Worm (Caenorhabditis elegans) whole organism, late embryonic: Measurements from ENCODE around the gene idpb-4.

Experiments used
- C08G9.2 ChIP-seq: sonication (generic microtip); optimal IDR thresholded peaks from 2 replicates; lab custom pipeline; 2016; ENCODE audit warnings: mild to moderate bottlenecking, missing genetic modification characterization, moderate library complexity, missing compliant biosample characterization
- C38D4.7 ChIP-seq: fragments of 200-800 bp; sonication (Bioruptor generic); optimal IDR thresholded peaks from 2 replicates; lab custom pipeline; 2018; ENCODE audit warnings: mild to moderate bottlenecking, missing genetic modification characterization, moderate library complexity, missing compliant biosample characterization
- K02D7.2 ChIP-seq: sonication (generic microtip); optimal IDR thresholded peaks from 2 replicates; lab custom pipeline; 2017; ENCODE audit warnings: mild to moderate bottlenecking, missing genetic modification characterization, missing compliant biosample characterization
- T23F11.4 ChIP-seq: fragments of 200-800 bp; sonication (Bioruptor generic); optimal IDR thresholded peaks from 2 replicates; lab custom pipeline; 2018; ENCODE audit warnings: mild to moderate bottlenecking, missing genetic modification characterization, missing compliant biosample characterization
- Y22D7AL.16 ChIP-seq: sonication (generic microtip); optimal IDR thresholded peaks from 2 replicates; lab custom pipeline; 2016; ENCODE audit warnings: missing genetic modification characterization, missing compliant biosample characterization
- ceh-14 ChIP-seq: sonication (generic microtip); optimal IDR thresholded peaks from 2 replicates; lab custom pipeline; 2016; ENCODE audit warnings: missing genotype, missing genetic modification characterization, missing compliant biosample characterization
- ceh-18 ChIP-seq: sonication (generic microtip); optimal IDR thresholded peaks from 2 replicates; lab custom pipeline; 2016; ENCODE audit warnings: missing genetic modification characterization, missing compliant biosample characterization
- ceh-19 ChIP-seq: fragments of 200-800 bp; sonication (Bioruptor generic); optimal IDR thresholded peaks from 2 replicates; lab custom pipeline; 2018; ENCODE audit warnings: mild to moderate bottlenecking, missing genetic modification characterization, missing compliant biosample characterization
- ceh-22 ChIP-seq: sonication (generic microtip); optimal IDR thresholded peaks from 2 replicates; lab custom pipeline; 2017; ENCODE audit warnings: missing biosample characterization, missing genetic modification characterization
- ceh-24 ChIP-seq: sonication (generic microtip); optimal IDR thresholded peaks from 2 replicates; lab custom pipeline; 2016; ENCODE audit warnings: mild to moderate bottlenecking, missing genetic modification characterization, missing compliant biosample characterization
- ceh-30 ChIP-seq: fragments of 150-350 bp; optimal IDR thresholded peaks from 2 replicates; lab custom pipeline; 2014; ENCODE audit warnings: missing biosample characterization, missing genetic modification characterization
- ceh-31 ChIP-seq: sonication (generic microtip); optimal IDR thresholded peaks from 2 replicates; lab custom pipeline; 2016; ENCODE audit warnings: missing genetic modification characterization, missing compliant biosample characterization
- ceh-34 ChIP-seq: sonication (generic microtip); optimal IDR thresholded peaks from 2 replicates; lab custom pipeline; 2016; ENCODE audit warnings: mild to moderate bottlenecking, missing genetic modification characterization, missing compliant biosample characterization
- ceh-45 ChIP-seq: fragments of 200-800 bp; sonication (Bioruptor generic); IDR thresholded peaks from 2 replicates; pipeline ENCODE4 v1.3.6; 2022; ENCODE audit warnings: missing genetic modification reagents, missing genetic modification characterization, missing compliant biosample characterization
- ceh-48 ChIP-seq: sonication (generic microtip); optimal IDR thresholded peaks from 2 replicates; lab custom pipeline; 2016; ENCODE audit warnings: missing genetic modification characterization, inconsistent platforms, missing compliant biosample characterization
- ceh-6 ChIP-seq: fragments of 200-800 bp; sonication (Bioruptor generic); optimal IDR thresholded peaks from 2 replicates; lab custom pipeline; 2018; ENCODE audit warnings: mild to moderate bottlenecking, missing genetic modification characterization, missing compliant biosample characterization
- ceh-9 ChIP-seq: sonication (generic microtip); optimal IDR thresholded peaks from 2 replicates; lab custom pipeline; 2016; ENCODE audit warnings: mild to moderate bottlenecking, missing genetic modification characterization, inconsistent platforms, missing compliant biosample characterization
- dve-1 ChIP-seq: sonication (generic microtip); optimal IDR thresholded peaks from 2 replicates; lab custom pipeline; 2017; ENCODE audit warnings: antibody characterized with exemption, mild to moderate bottlenecking, missing genetic modification characterization, missing compliant biosample characterization
- elt-2 ChIP-seq: sonication (generic microtip); optimal IDR thresholded peaks from 2 replicates; lab custom pipeline; 2016; ENCODE audit warnings: missing genetic modification reagents, missing genetic modification characterization, missing compliant biosample characterization
- elt-4 ChIP-seq: sonication (generic microtip); optimal IDR thresholded peaks from 2 replicates; lab custom pipeline; 2016; ENCODE audit warnings: missing genetic modification characterization, missing compliant biosample characterization
- eyg-1 ChIP-seq: sonication (generic microtip); optimal IDR thresholded peaks from 2 replicates; lab custom pipeline; 2016; ENCODE audit warnings: missing genotype, missing genetic modification characterization, missing compliant biosample characterization
- fkh-10 ChIP-seq: fragments of 150-350 bp; optimal IDR thresholded peaks from 2 replicates; lab custom pipeline; 2014; ENCODE audit warnings: missing biosample characterization, missing genetic modification reagents, missing genetic modification characterization
- fkh-6 ChIP-seq: sonication (generic microtip); optimal IDR thresholded peaks from 2 replicates; lab custom pipeline; 2016; ENCODE audit warnings: missing genetic modification characterization, missing compliant biosample characterization
- hlh-13 ChIP-seq: fragments of 200-800 bp; sonication (Bioruptor generic); optimal IDR thresholded peaks from 2 replicates; lab custom pipeline; 2018; ENCODE audit warnings: mild to moderate bottlenecking, missing genetic modification characterization, missing compliant biosample characterization
- hlh-30 ChIP-seq: sonication (generic microtip); optimal IDR thresholded peaks from 2 replicates; lab custom pipeline; 2017; ENCODE audit warnings: antibody characterized with exemption, missing genetic modification characterization, missing compliant biosample characterization; ENCODE audit not compliant: insufficient read depth
- hlh-6 ChIP-seq: sonication (generic microtip); optimal IDR thresholded peaks from 2 replicates; lab custom pipeline; 2016; ENCODE audit warnings: missing genotype, missing genetic modification characterization, missing compliant biosample characterization
- hlh-8 ChIP-seq: sonication (generic microtip); optimal IDR thresholded peaks from 2 replicates; lab custom pipeline; 2016; ENCODE audit warnings: missing genotype, missing genetic modification characterization, missing compliant biosample characterization
- lim-6 ChIP-seq: sonication (generic microtip); optimal IDR thresholded peaks from 2 replicates; lab custom pipeline; 2016; ENCODE audit warnings: missing genetic modification characterization, missing compliant biosample characterization
- lin-11 ChIP-seq: fragments of 200-800 bp; sonication (Bioruptor generic); optimal IDR thresholded peaks from 2 replicates; lab custom pipeline; 2018; ENCODE audit warnings: mild to moderate bottlenecking, missing genetic modification characterization, missing compliant biosample characterization
- madf-2 ChIP-seq: sonication (generic microtip); optimal IDR thresholded peaks from 2 replicates; lab custom pipeline; 2017; ENCODE audit warnings: missing genetic modification characterization, missing compliant biosample characterization
- nfya-1 ChIP-seq: sonication (generic microtip); optimal IDR thresholded peaks from 2 replicates; lab custom pipeline; 2017; ENCODE audit warnings: missing genetic modification characterization, mild to moderate bottlenecking, missing compliant biosample characterization, antibody characterized with exemption, moderate library complexity
- nhr-11 ChIP-seq: fragments of 150-350 bp; optimal IDR thresholded peaks from 2 replicates; lab custom pipeline; 2014; ENCODE audit warnings: missing biosample characterization, missing genetic modification characterization
- pax-1 ChIP-seq: fragments of 150-350 bp; optimal IDR thresholded peaks from 2 replicates; lab custom pipeline; 2014; ENCODE audit warnings: missing biosample characterization, missing genetic modification characterization
- pha-2 ChIP-seq: sonication (generic microtip); optimal IDR thresholded peaks from 2 replicates; lab custom pipeline; 2017; ENCODE audit warnings: mild to moderate bottlenecking, missing genetic modification characterization, missing compliant biosample characterization
- ref-2 ChIP-seq: sonication (generic microtip); optimal IDR thresholded peaks from 2 replicates; lab custom pipeline; 2016; ENCODE audit warnings: missing genetic modification characterization, missing compliant biosample characterization
- rnt-1 ChIP-seq: sonication (generic microtip); optimal IDR thresholded peaks from 2 replicates; lab custom pipeline; 2016; ENCODE audit warnings: missing genetic modification characterization, missing compliant biosample characterization
- sdc-2 ChIP-seq: sonication (generic microtip); optimal IDR thresholded peaks from 2 replicates; lab custom pipeline; 2016; ENCODE audit warnings: missing genotype, missing genetic modification characterization, missing compliant biosample characterization
- sox-2 ChIP-seq: fragments of 200-800 bp; sonication (Bioruptor generic); IDR thresholded peaks from 2 replicates; pipeline ENCODE4 v1.3.6; 2022; ENCODE audit warnings: missing genetic modification reagents, missing genetic modification characterization, missing compliant biosample characterization
- ttx-3 ChIP-seq: sonication (generic microtip); optimal IDR thresholded peaks from 2 replicates; lab custom pipeline; 2016; ENCODE audit warnings: missing genetic modification reagents, missing genetic modification characterization, missing compliant biosample characterization
- unc-3 ChIP-seq, 2 experiments: fragments of 200-800 bp in 1 of 2; sonication (Bioruptor generic) in 1 of 2; sonication (generic microtip) in 1 of 2; conservative IDR thresholded peaks in 1 of 2; optimal IDR thresholded peaks in 1 of 2; 2 replicates each; pipeline versions ENCODE4 v1.3.6 to Lab custom; 2016 to 2022; ENCODE audit warnings: missing compliant biosample characterization in 2 of 2, missing genetic modification characterization in 2 of 2, missing genetic modification reagents in 1 of 2
- unc-42 ChIP-seq: sonication (generic microtip); optimal IDR thresholded peaks from 2 replicates; lab custom pipeline; 2016; ENCODE audit warnings: missing genotype, missing genetic modification characterization, missing compliant biosample characterization
- unc-55 ChIP-seq: sonication (generic microtip); optimal IDR thresholded peaks from 2 replicates; lab custom pipeline; 2017; ENCODE audit warnings: missing biosample characterization, missing genetic modification reagents, missing genetic modification characterization
- unc-86 ChIP-seq: sonication (generic microtip); optimal IDR thresholded peaks from 2 replicates; lab custom pipeline; 2016; ENCODE audit warnings: missing genetic modification characterization, missing compliant biosample characterization
- zip-5 ChIP-seq: sonication (generic microtip); optimal IDR thresholded peaks from 2 replicates; lab custom pipeline; 2016; ENCODE audit warnings: missing genetic modification characterization, missing compliant biosample characterization
- ztf-16 ChIP-seq: sonication (generic microtip); optimal IDR thresholded peaks from 2 replicates; lab custom pipeline; 2017; ENCODE audit warnings: missing genetic modification characterization, missing compliant biosample characterization

idpb-4 gene

ce11 chrII:8751042-8751441 is 13.7 kb upstream of the idpb-4 start (continued):
- TF ChIP-seq T23F11.4 (GFP tag; lab: Kevin White, UChicago) (no peak), nhr-11 (tag; lab: Kevin White, UChicago) (no peak), unc-3 (GFP tag; conservative IDR thresholded peaks at IDR 0.05; lab: Robert Waterston, UW) (no peak), unc-3 (tag; optimal IDR thresholded peaks at IDR 0.05; lab: Kevin White, UChicago) (no peak), ceh-48 (tag; lab: Kevin White, UChicago) (no peak), madf-2 (tag; lab: Kevin White, UChicago) (no peak), C38D4.7 (GFP tag; lab: Kevin White, UChicago) (no peak), sdc-2 (peak; percentile 28), elt-4 (tag; lab: Kevin White, UChicago) (no peak), ceh-24 (tag; lab: Kevin White, UChicago) (no peak), hlh-6 (tag; lab: Kevin White, UChicago) (no peak), hlh-13 (no peak), dve-1 (tag; lab: Kevin White, UChicago) (no peak), lim-6 (tag; lab: Kevin White, UChicago) (no peak), ceh-31 (tag; lab: Kevin White, UChicago) (peak; percentile 64), unc-86 (no peak), hlh-8 (tag; lab: Kevin White, UChicago) (no peak), ref-2 (tag; lab: Kevin White, UChicago) (peak; percentile 66)

ce11 chrII:8750056-8750455 is 12.7 kb upstream of the idpb-4 start:
- TF ChIP-seq ztf-16 (tag; lab: Kevin White, UChicago) (no peak), eyg-1 (tag; lab: Kevin White, UChicago) (no peak), elt-4 (tag; lab: Kevin White, UChicago) (no peak), madf-2 (tag; lab: Kevin White, UChicago) (no peak)

DNA sequence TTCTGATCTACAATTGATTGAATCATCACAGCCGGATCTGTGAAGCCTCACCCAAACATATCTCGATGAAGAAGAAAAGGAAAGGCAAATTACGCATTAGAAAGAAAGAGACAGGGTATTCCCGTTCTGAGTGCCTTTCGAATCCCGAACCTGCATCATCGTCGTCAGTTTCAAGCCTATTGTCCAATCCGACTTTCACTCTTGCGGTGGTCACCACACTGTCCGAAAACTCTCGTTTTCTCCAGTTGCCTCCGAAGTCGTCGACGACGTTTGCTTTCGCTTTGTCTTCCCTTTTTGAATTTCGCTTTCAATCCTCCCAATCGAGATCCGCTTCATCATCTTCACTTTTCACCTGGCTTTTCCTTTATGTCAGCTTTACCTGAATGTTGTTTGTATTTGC is 11.7 kb upstream of the idpb-4 start:
- TF ChIP-seq rnt-1 (tag; lab: Kevin White, UChicago) (peak; percentile 83), Y22D7AL.16 (tag; lab: Kevin White, UChicago) (no peak)
- TF ChIP-seq, all 69 proteins: peak for 1

DNA sequence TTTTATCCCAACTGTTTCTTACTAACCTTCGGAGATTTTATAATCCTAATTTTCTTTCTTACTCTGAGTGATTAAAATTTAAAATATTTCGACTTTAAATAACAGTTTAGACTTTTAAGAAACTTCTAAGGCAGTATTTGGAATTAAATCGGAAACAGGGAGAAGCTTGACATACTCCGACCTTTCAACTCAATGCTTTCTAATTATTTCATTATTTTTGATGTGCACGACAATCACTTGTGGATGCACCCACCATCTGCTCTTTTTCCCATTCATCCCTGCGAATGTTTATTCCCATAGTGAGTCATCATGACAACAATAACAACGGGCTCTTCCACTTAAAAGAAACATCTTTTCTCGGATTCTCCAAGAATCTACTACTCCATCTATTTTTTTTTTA is 11.3 kb upstream of the idpb-4 start:
- no peak for TF ChIP-seq ceh-9 (tag; lab: Kevin White, UChicago)
- no peak for TF ChIP-seq ceh-48 (tag; lab: Kevin White, UChicago)
- no peak for TF ChIP-seq sox-2 (GFP tag; lab: Robert Waterston, UW)
- no peak for TF ChIP-seq ceh-45 (GFP tag; lab: Robert Waterston, UW)
- no peak for TF ChIP-seq nfya-1 (tag; lab: Kevin White, UChicago)
- no peak for TF ChIP-seq ceh-19
- TF ChIP-seq lin-11 (tag; lab: Kevin White, UChicago) = no peak
- no peak for TF ChIP-seq unc-42
- TF ChIP-seq ceh-22 = no peak
- TF ChIP-seq pax-1 (tag; lab: Kevin White, UChicago) = no peak

- TF ChIP-seq ceh-14 (no peak), zip-5 (tag; lab: Kevin White, UChicago) (no peak), ceh-48 (tag; lab: Kevin White, UChicago) (no peak), unc-86 (no peak), rnt-1 (tag; lab: Kevin White, UChicago) (peak; percentile 14), C08G9.2 (tag; lab: Kevin White, UChicago) (no peak), C38D4.7 (GFP tag; lab: Kevin White, UChicago) (no peak), elt-2 (peak; percentile 33), ceh-45 (GFP tag; lab: Robert Waterston, UW) (no peak), ttx-3 (tag; lab: Kevin White, UChicago) (no peak), hlh-30 (tag; lab: Kevin White, UChicago) (no peak), fkh-6 (tag; lab: Kevin White, UChicago) (no peak), fkh-10 (GFP tag; lab: Kevin White, UChicago) (no peak), ceh-19 (no peak), pha-2 (peak; percentile 43), ceh-18 (no peak), ceh-30 (tag; lab: Kevin White, UChicago) (no peak), ceh-34 (tag; lab: Kevin White, UChicago) (peak; percentile 68), nfya-1 (tag; lab: Kevin White, UChicago) (peak; percentile 59), unc-55 (GFP tag; lab: Kevin White, UChicago) (peak; percentile 50), K02D7.2 (tag; lab: Kevin White, UChicago) (no peak), ceh-6 (GFP tag; lab: Kevin White, UChicago) (peak; percentile 27), elt-4 (tag; lab: Kevin White, UChicago) (no peak)
Observed at ce11 chrII:8747939-8748352, 10.6 kb upstream of the idpb-4 start.
